Worm (Caenorhabditis elegans) whole organism, L3 larva: ENCODE results near the gene F59C12.4.

ENCODE experiments used
- ama-1 ChIP-seq: fragments of 150-350 bp; optimal IDR thresholded peaks from 2 replicates; lab custom pipeline; 2018
- egl-27 ChIP-seq: sonication (generic microtip); optimal IDR thresholded peaks from 4 replicates; lab custom pipeline; 2017; ENCODE audit warnings: missing biosample characterization, missing genetic modification reagents, missing genetic modification characterization
- elt-2 ChIP-seq: sonication (generic microtip); optimal IDR thresholded peaks from 2 replicates; lab custom pipeline; 2016; ENCODE audit warnings: missing genetic modification reagents, mild to moderate bottlenecking, missing genetic modification characterization, missing compliant biosample characterization
- lin-39 ChIP-seq: fragments of 150-350 bp; optimal IDR thresholded peaks from 2 replicates; lab custom pipeline; 2018; ENCODE audit warnings: missing biosample characterization, missing genetic modification reagents, missing genetic modification characterization
- nfya-1 ChIP-seq: sonication (generic microtip); optimal IDR thresholded peaks from 2 replicates; lab custom pipeline; 2017; ENCODE audit warnings: missing genetic modification characterization, mild to moderate bottlenecking, missing compliant biosample characterization, antibody characterized with exemption, moderate library complexity; ENCODE audit not compliant: insufficient read depth
- nhr-23 ChIP-seq: fragments of 150-350 bp; optimal IDR thresholded peaks from 2 replicates; lab custom pipeline; 2014; ENCODE audit warnings: missing biosample characterization, missing genetic modification reagents, missing genetic modification characterization
- unc-39 ChIP-seq: sonication (generic microtip); optimal IDR thresholded peaks from 4 replicates; lab custom pipeline; 2017; ENCODE audit warnings: missing biosample characterization, missing genetic modification characterization

- no peak for TF ChIP-seq nfya-1
- TF ChIP-seq nhr-23, result no peak
- TF ChIP-seq elt-2 (tag; lab: Kevin White, UChicago), result no peak
- TF ChIP-seq ama-1 (lab: Kevin White, UChicago), result no peak
- no peak for TF ChIP-seq lin-39 (tag; lab: Kevin White, UChicago)
- TF ChIP-seq egl-27 (tag; lab: Kevin White, UChicago), result no peak
- TF ChIP-seq unc-39 (tag; lab: Kevin White, UChicago), result no peak
These were observed 14.3 kb downstream of the F59C12.4 start for ce11 chrX:16588102-16588501.
